Worm (Caenorhabditis elegans) whole organism, young adult: Measurements from ENCODE around the gene T05B4.8.

Experiments used
- B0035.1 ChIP-seq: sonication (generic microtip); optimal IDR thresholded peaks from 2 replicates; lab custom pipeline; 2016; ENCODE audit warnings: missing genetic modification characterization, mild to moderate bottlenecking, missing compliant biosample characterization, missing genotype, missing genetic modification reagents
- B0261.1 ChIP-seq: sonication (generic microtip); optimal IDR thresholded peaks from 2 replicates; lab custom pipeline; 2016; ENCODE audit warnings: mild to moderate bottlenecking, missing genetic modification characterization, moderate library complexity, missing compliant biosample characterization
- F22D6.2 ChIP-seq: sonication (generic microtip); optimal IDR thresholded peaks from 2 replicates; lab custom pipeline; 2016; ENCODE audit warnings: mild to moderate bottlenecking, missing genetic modification characterization, missing compliant biosample characterization
- F23B12.7 ChIP-seq: sonication (generic microtip); optimal IDR thresholded peaks from 2 replicates; lab custom pipeline; 2017; ENCODE audit warnings: missing genetic modification characterization, mild to moderate bottlenecking, missing compliant biosample characterization, antibody characterized with exemption, moderate library complexity; ENCODE audit not compliant: insufficient read depth
- K11D2.4 ChIP-seq: fragments of 200-800 bp; sonication (Bioruptor generic); IDR thresholded peaks from 2 replicates; pipeline ENCODE4 v1.3.6; 2022; ENCODE audit warnings: missing genetic modification reagents, missing genetic modification characterization, missing compliant biosample characterization
- K12H6.12 ChIP-seq: fragments of 200-800 bp; sonication (Bioruptor generic); optimal IDR thresholded peaks from 2 replicates; lab custom pipeline; 2018; ENCODE audit warnings: mild to moderate bottlenecking, missing genetic modification characterization, missing compliant biosample characterization
- T07F8.4 ChIP-seq: sonication (generic microtip); optimal IDR thresholded peaks from 2 replicates; lab custom pipeline; 2016; ENCODE audit warnings: mild to moderate bottlenecking, missing genetic modification characterization, moderate library complexity, missing compliant biosample characterization
- Y53F4B.3 ChIP-seq: fragments of 200-800 bp; sonication (Bioruptor generic); IDR thresholded peaks from 2 replicates; pipeline ENCODE4 v1.3.6; 2022; ENCODE audit warnings: missing genetic modification reagents, missing genetic modification characterization, missing compliant biosample characterization
- Y79H2A.3 ChIP-seq: fragments of 200-800 bp; sonication (Bioruptor generic); conservative IDR thresholded peaks from 2 replicates; pipeline ENCODE4 v1.3.6; 2022; ENCODE audit warnings: missing genetic modification reagents, missing genetic modification characterization, missing compliant biosample characterization
- ZK185.1 ChIP-seq: sonication (generic microtip); optimal IDR thresholded peaks from 2 replicates; lab custom pipeline; 2016; ENCODE audit warnings: mild to moderate bottlenecking, missing genetic modification characterization, missing compliant biosample characterization; ENCODE audit not compliant: poor library complexity, severe bottlenecking
- aptf-2 ChIP-seq: fragments of 200-800 bp; sonication (Bioruptor generic); conservative IDR thresholded peaks from 2 replicates; pipeline ENCODE4 v1.3.6; 2022; ENCODE audit warnings: missing genetic modification reagents, missing genetic modification characterization, missing compliant biosample characterization
- atf-7 ChIP-seq: sonication (generic microtip); optimal IDR thresholded peaks from 2 replicates; lab custom pipeline; 2017; ENCODE audit warnings: mild to moderate bottlenecking, missing genetic modification characterization, missing compliant biosample characterization
- attf-5 ChIP-seq: fragments of 200-800 bp; sonication (Bioruptor generic); optimal IDR thresholded peaks from 2 replicates; lab custom pipeline; 2018; ENCODE audit warnings: mild to moderate bottlenecking, missing genetic modification characterization, missing compliant biosample characterization
- bed-1 ChIP-seq: fragments of 200-800 bp; sonication (Bioruptor generic); IDR thresholded peaks from 2 replicates; pipeline ENCODE4 v1.3.6; 2022; ENCODE audit warnings: missing genetic modification reagents, missing genetic modification characterization, missing compliant biosample characterization
- cebp-2 ChIP-seq: fragments of 200-800 bp; sonication (Bioruptor generic); IDR thresholded peaks from 2 replicates; pipeline ENCODE4 v1.3.6; 2022; ENCODE audit warnings: missing genetic modification characterization, missing compliant biosample characterization
- ceh-40 ChIP-seq: fragments of 200-800 bp; sonication (Bioruptor generic); IDR thresholded peaks from 2 replicates; pipeline ENCODE4 v1.3.6; 2022; ENCODE audit warnings: missing genetic modification characterization, missing compliant biosample characterization
- die-1 ChIP-seq: sonication (generic microtip); optimal IDR thresholded peaks from 2 replicates; lab custom pipeline; 2016; ENCODE audit warnings: missing genotype, mild to moderate bottlenecking, missing genetic modification characterization, missing compliant biosample characterization
- egl-44 ChIP-seq: fragments of 200-800 bp; sonication (Bioruptor generic); IDR thresholded peaks from 2 replicates; pipeline ENCODE4 v1.3.6; 2022; ENCODE audit warnings: missing genetic modification reagents, missing genetic modification characterization, missing compliant biosample characterization
- ekl-4 ChIP-seq: fragments of 200-800 bp; sonication (Bioruptor generic); IDR thresholded peaks from 2 replicates; pipeline ENCODE4 v1.3.6; 2022; ENCODE audit warnings: missing genetic modification reagents, missing genetic modification characterization, missing compliant biosample characterization
- ets-4 ChIP-seq: fragments of 200-800 bp; sonication (Bioruptor generic); optimal IDR thresholded peaks from 2 replicates; lab custom pipeline; 2018; ENCODE audit warnings: mild to moderate bottlenecking, missing genetic modification characterization, missing compliant biosample characterization
- fkh-3 ChIP-seq: sonication (generic microtip); optimal IDR thresholded peaks from 2 replicates; lab custom pipeline; 2016; ENCODE audit warnings: mild to moderate bottlenecking, missing genetic modification characterization, missing compliant biosample characterization
- hmg-1.2 ChIP-seq: fragments of 200-800 bp; sonication (Bioruptor generic); IDR thresholded peaks from 2 replicates; pipeline ENCODE4 v1.3.6; 2022; ENCODE audit warnings: missing genetic modification reagents, missing genetic modification characterization, missing compliant biosample characterization
- hrde-1 ChIP-seq: sonication (generic microtip); optimal IDR thresholded peaks from 2 replicates; lab custom pipeline; 2016; ENCODE audit warnings: missing genetic modification characterization, mild to moderate bottlenecking, missing compliant biosample characterization, moderate library complexity, missing genotype, missing genetic modification reagents, borderline replicate concordance
- lag-1 ChIP-seq: fragments of 200-800 bp; sonication (Bioruptor generic); IDR thresholded peaks from 2 replicates; pipeline ENCODE4 v1.3.6; 2022; ENCODE audit warnings: missing genetic modification reagents, missing genetic modification characterization, missing compliant biosample characterization
- lin-54 ChIP-seq: fragments of 200-800 bp; sonication (Bioruptor generic); optimal IDR thresholded peaks from 2 replicates; lab custom pipeline; 2018; ENCODE audit warnings: mild to moderate bottlenecking, missing genetic modification characterization, missing compliant biosample characterization
- madf-6 ChIP-seq: fragments of 200-800 bp; sonication (Bioruptor generic); IDR thresholded peaks from 2 replicates; pipeline ENCODE4 v1.3.6; 2022; ENCODE audit warnings: missing genetic modification reagents, missing genetic modification characterization, missing compliant biosample characterization
- mel-28 ChIP-seq: sonication (generic microtip); optimal IDR thresholded peaks from 2 replicates; lab custom pipeline; 2016; ENCODE audit warnings: borderline replicate concordance, mild to moderate bottlenecking, missing genetic modification characterization, missing compliant biosample characterization
- mxl-1 ChIP-seq: sonication (generic microtip); optimal IDR thresholded peaks from 2 replicates; lab custom pipeline; 2016; ENCODE audit warnings: missing genetic modification characterization, missing compliant biosample characterization
- nhr-179 ChIP-seq: sonication (generic microtip); optimal IDR thresholded peaks from 2 replicates; lab custom pipeline; 2016; ENCODE audit warnings: mild to moderate bottlenecking, missing genetic modification characterization, missing compliant biosample characterization
- nhr-80 ChIP-seq: sonication (generic microtip); optimal IDR thresholded peaks from 2 replicates; lab custom pipeline; 2016; ENCODE audit warnings: missing genetic modification characterization, missing compliant biosample characterization
- pbrm-1 ChIP-seq: fragments of 200-800 bp; sonication (Bioruptor generic); IDR thresholded peaks from 2 replicates; pipeline ENCODE4 v1.3.6; 2022; ENCODE audit warnings: missing genetic modification reagents, missing genetic modification characterization, missing compliant biosample characterization
- rcor-1 ChIP-seq: fragments of 200-800 bp; sonication (Bioruptor generic); IDR thresholded peaks from 2 replicates; pipeline ENCODE4 v1.3.6; 2022; ENCODE audit warnings: missing genetic modification reagents, missing genetic modification characterization, missing compliant biosample characterization
- repo-1 ChIP-seq: sonication (generic microtip); optimal IDR thresholded peaks from 2 replicates; lab custom pipeline; 2017; ENCODE audit warnings: mild to moderate bottlenecking, missing genetic modification characterization, missing compliant biosample characterization
- sea-2 ChIP-seq: fragments of 200-800 bp; sonication (Bioruptor generic); IDR thresholded peaks from 2 replicates; pipeline ENCODE4 v1.3.6; 2022; ENCODE audit warnings: missing genetic modification characterization, missing compliant biosample characterization
- snpc-3.4 ChIP-seq: sonication (generic microtip); optimal IDR thresholded peaks from 2 replicates; lab custom pipeline; 2017; ENCODE audit warnings: missing genetic modification characterization, mild to moderate bottlenecking, missing compliant biosample characterization, antibody characterized with exemption, moderate library complexity, missing genotype, missing genetic modification reagents
- snpc-4 ChIP-seq, 5 experiments: fragments of 150-350 bp in 1 of 5; sonication (generic microtip) in 4 of 5; optimal IDR thresholded peaks; 2 replicates each; lab custom pipeline; 2014 to 2018; ENCODE audit warnings: missing genetic modification characterization in 5 of 5, missing biosample characterization in 3 of 5, antibody characterized with exemption in 2 of 5, mild to moderate bottlenecking in 2 of 5, missing compliant biosample characterization in 2 of 5, missing genotype in 2 of 5, moderate library complexity in 2 of 5, missing genetic modification reagents in 1 of 5
- tbp1 ChIP-seq: fragments of 200-800 bp; sonication (Bioruptor generic); optimal IDR thresholded peaks from 2 replicates; lab custom pipeline; 2018; ENCODE audit warnings: mild to moderate bottlenecking, missing genetic modification characterization, missing compliant biosample characterization
- tbx-9 ChIP-seq: sonication (generic microtip); optimal IDR thresholded peaks from 2 replicates; lab custom pipeline; 2016; ENCODE audit warnings: borderline replicate concordance, missing genetic modification characterization, inconsistent platforms, missing compliant biosample characterization
- xnd-1 ChIP-seq: sonication (generic microtip); optimal IDR thresholded peaks from 2 replicates; lab custom pipeline; 2016; ENCODE audit warnings: missing genotype, missing genetic modification reagents, missing genetic modification characterization, missing compliant biosample characterization
- ztf-25 ChIP-seq: fragments of 200-800 bp; sonication (Bioruptor generic); IDR thresholded peaks from 2 replicates; pipeline ENCODE4 v1.3.6; 2022; ENCODE audit warnings: missing genetic modification reagents, missing genetic modification characterization, missing compliant biosample characterization
- ztf-26 ChIP-seq: sonication (generic microtip); optimal IDR thresholded peaks from 2 replicates; lab custom pipeline; 2017; ENCODE audit warnings: missing genetic modification characterization, missing compliant biosample characterization
- ztf-6 ChIP-seq: fragments of 200-800 bp; sonication (Bioruptor generic); IDR thresholded peaks from 2 replicates; pipeline ENCODE4 v1.3.6; 2022; ENCODE audit warnings: missing genetic modification reagents, missing genetic modification characterization, missing compliant biosample characterization

T05B4.8 gene

ce11 chrV:4116071-4116470 lies at the start of gene T05B4.8:
TSS of gene T05B4.8 (minus strand) at chrV:4116171.
- TF ChIP-seq xnd-1 (tag; lab: Kevin White, UChicago) (no peak), lag-1 (GFP tag; lab: Robert Waterston, UW) (no peak), ztf-25 (GFP tag; lab: Robert Waterston, UW) (no peak), tbp1 (GFP tag; lab: Kevin White, UChicago) (no peak), aptf-2 (GFP tag; lab: Robert Waterston, UW) (no peak), ekl-4 (GFP tag; lab: Robert Waterston, UW) (no peak), fkh-3 (tag; lab: Kevin White, UChicago) (no peak), hrde-1 (no peak), ZK185.1 (tag; lab: Kevin White, UChicago) (no peak), T07F8.4 (tag; lab: Kevin White, UChicago) (no peak), B0035.1 (tag; lab: Kevin White, UChicago) (no peak), pbrm-1 (no peak), atf-7 (tag; lab: Kevin White, UChicago) (no peak), K12H6.12 (tag; lab: Kevin White, UChicago) (no peak), nhr-179 (no peak), mel-28 (tag; lab: Kevin White, UChicago) (no peak), rcor-1 (GFP tag; lab: Robert Waterston, UW) (no peak), repo-1 (tag; lab: Kevin White, UChicago) (no peak)

ce11 chrV:4164504-4164959 lies 48.6 kb upstream of the T05B4.8 start, which contains the start of gene Y45G5AM.3:
TSS of gene Y45G5AM.3 (plus strand) at chrV:4164554.
- TF ChIP-seq die-1 (tag; lab: Kevin White, UChicago) (no peak), madf-6 (GFP tag; lab: Robert Waterston, UW) (no peak), sea-2 (GFP tag; lab: Robert Waterston, UW) (no peak), ztf-26 (tag; lab: Kevin White, UChicago) (no peak), egl-44 (GFP tag; lab: Robert Waterston, UW) (no peak), snpc-4 (GFP tag; optimal IDR thresholded peaks at IDR 0.05; lab: Kevin White, UChicago) (no peak), snpc-4 (tag; optimal IDR thresholded peaks at IDR 0.05; lab: Kevin White, UChicago) (no peak), attf-5 (GFP tag; lab: Kevin White, UChicago) (peak; percentile 5), hmg-1.2 (GFP tag; lab: Robert Waterston, UW) (peak; percentile 30; the same call in 1 of the 2 replicates), snpc-3.4 (tag; lab: Kevin White, UChicago) (no peak), ceh-40 (GFP tag; lab: Robert Waterston, UW) (no peak)
- TF ChIP-seq, all 124 proteins: peak for 2

- TF ChIP-seq mxl-1 (tag; lab: Kevin White, UChicago): no peak
- TF ChIP-seq nhr-80 (tag; lab: Kevin White, UChicago): no peak
- TF ChIP-seq snpc-4 (GFP tag; optimal IDR thresholded peaks at IDR 0.05; lab: Kevin White, UChicago): no peak
- no peak for TF ChIP-seq snpc-4 (tag; optimal IDR thresholded peaks at IDR 0.05; lab: Kevin White, UChicago)
- TF ChIP-seq, all 124 proteins: peak for 0
These were observed 47.0 kb upstream of the T05B4.8 start, which contains the start of gene Y45G5AM.4 for ce11 chrV:4162922-4163321. TSS of gene Y45G5AM.4 (plus strand) at chrV:4163222.

- TF ChIP-seq F23B12.7 (tag; lab: Kevin White, UChicago) (no peak), hmg-1.2 (GFP tag; lab: Robert Waterston, UW) (no peak), K11D2.4 (GFP tag; lab: Robert Waterston, UW) (no peak), F22D6.2 (no peak), B0261.1 (no peak), Y79H2A.3 (GFP tag; lab: Robert Waterston, UW) (no peak), bed-1 (GFP tag; lab: Robert Waterston, UW) (no peak), cebp-2 (GFP tag; lab: Robert Waterston, UW) (no peak), lin-54 (GFP tag; lab: Kevin White, UChicago) (no peak), tbx-9 (tag; lab: Kevin White, UChicago) (no peak), nhr-179 (no peak), ztf-6 (GFP tag; lab: Robert Waterston, UW) (no peak), ets-4 (GFP tag; lab: Kevin White, UChicago) (no peak), Y53F4B.3 (GFP tag; lab: Robert Waterston, UW) (no peak)
These were observed 44.1 kb upstream of the T05B4.8 start, which contains the start of gene Y45G5AM.5 for ce11 chrV:4160086-4160485. TSS of gene Y45G5AM.5 (plus strand) at chrV:4160386.
